Fruit fly (Drosophila melanogaster) whole organism, prepupa: ENCODE data around the gene Pnn.
A peak's percentile ranks its signal among the peaks of the same experiment; 100 is the strongest.

ENCODE experiments used
- CG1621 ChIP-seq: fragments of 200-800 bp; sonication (Bioruptor generic); optimal IDR thresholded peaks from 3 replicates; lab custom pipeline; 2018; ENCODE audit warnings: missing biosample characterization, mild to moderate bottlenecking, missing genetic modification characterization
- CG6808 ChIP-seq: fragments of 200-800 bp; sonication (Bioruptor generic); optimal IDR thresholded peaks from 3 replicates; lab custom pipeline; 2017; ENCODE audit warnings: missing biosample characterization, missing genetic modification characterization, mild to moderate bottlenecking, moderate library complexity, missing genetic modification reagents
- Hr38 ChIP-seq: sonication (Bioruptor generic); optimal IDR thresholded peaks from 2 replicates; lab custom pipeline; 2016; ENCODE audit warnings: missing biosample characterization, missing genetic modification characterization
- Hr39 ChIP-seq: fragments of 200-800 bp; sonication (Bioruptor generic); optimal IDR thresholded peaks from 2 replicates; lab custom pipeline; 2016; ENCODE audit warnings: missing biosample characterization, missing genetic modification characterization
- Met ChIP-seq: fragments of 200-800 bp; sonication (Bioruptor generic); optimal IDR thresholded peaks from 3 replicates; lab custom pipeline; 2016; ENCODE audit warnings: missing biosample characterization, missing genetic modification characterization
- net ChIP-seq: fragments of 200-800 bp; sonication (Bioruptor generic); optimal IDR thresholded peaks from 3 replicates; lab custom pipeline; 2016; ENCODE audit warnings: missing biosample characterization, missing genetic modification characterization

DNA sequence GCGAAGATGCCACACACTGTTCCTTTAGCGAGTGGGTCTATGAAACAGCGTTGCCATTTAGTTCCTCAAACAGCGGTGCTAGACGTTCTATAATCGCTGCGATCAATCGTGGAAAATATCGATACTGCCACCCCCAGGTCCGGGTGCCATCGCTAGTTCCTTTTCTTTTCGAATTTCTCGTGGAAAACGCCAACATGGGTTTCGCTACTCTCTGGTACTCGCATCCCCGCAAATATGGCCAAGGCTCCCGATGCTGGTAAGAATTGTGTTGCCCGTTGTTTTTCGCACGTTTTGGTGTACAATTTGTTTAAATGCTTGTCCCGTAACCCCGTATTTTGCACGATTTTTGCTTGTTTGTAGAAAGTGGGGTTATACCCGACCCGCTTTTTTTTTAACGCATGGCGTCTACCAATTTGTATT, 37.3 kb downstream of the Pnn start, which contains the start of gene RpS29:
- TF ChIP-seq CG1621 (peak; percentile 72), Hr39 (GFP tag; lab: Kevin White, UChicago) (peak; percentile 65), net (GFP tag; lab: Kevin White, UChicago) (peak; percentile 34), Met (GFP tag; lab: Kevin White, UChicago) (no peak), Hr38 (GFP tag; lab: Kevin White, UChicago) (peak; percentile 4), CG6808 (peak; percentile 42)
